Worm (Caenorhabditis elegans): ENCODE results near the gene dmsr-14.

- no peak for TF ChIP-seq ref-1 (GFP tag; conservative IDR thresholded peaks at IDR 0.05)
- TF ChIP-seq klf-2 (GFP tag; conservative IDR thresholded peaks at IDR 0.05), result no peak
Measured at ce11 chrV:6829404-6829803, 12.3 kb upstream of the dmsr-14 start, which contains the start of gene col-141.
